Fruit fly (Drosophila melanogaster) whole organism, adult: ENCODE measurements around the gene Mur2B.

Experiments used
- CG11617 ChIP-seq: fragments of 200-800 bp; sonication (Bioruptor generic); optimal IDR thresholded peaks from 2 replicates; lab custom pipeline; 2017; ENCODE audit warnings: mild to moderate bottlenecking, missing biosample characterization, missing genetic modification reagents, missing genetic modification characterization
- CG12768 ChIP-seq: fragments of 200-800 bp; sonication (Bioruptor generic); optimal IDR thresholded peaks from 2 replicates; lab custom pipeline; 2017; ENCODE audit warnings: missing biosample characterization, missing genetic modification characterization, mild to moderate bottlenecking, moderate library complexity, missing genetic modification reagents
- CG14711 ChIP-seq: fragments of 200-800 bp; sonication (Bioruptor generic); optimal IDR thresholded peaks from 2 replicates; lab custom pipeline; 2018; ENCODE audit warnings: missing biosample characterization, mild to moderate bottlenecking, missing genetic modification characterization, moderate library complexity
- CG1620 ChIP-seq: fragments of 200-800 bp; sonication (Bioruptor generic); optimal IDR thresholded peaks from 2 replicates; lab custom pipeline; 2016; ENCODE audit warnings: missing biosample characterization, missing genetic modification characterization
- CG33017 ChIP-seq: fragments of 200-800 bp; sonication (Bioruptor generic); optimal IDR thresholded peaks from 2 replicates; lab custom pipeline; 2018; ENCODE audit warnings: missing biosample characterization, mild to moderate bottlenecking, missing genetic modification characterization, moderate library complexity
- CG5204 ChIP-seq: fragments of 200-800 bp; sonication (Bioruptor generic); optimal IDR thresholded peaks from 2 replicates; lab custom pipeline; 2016; ENCODE audit warnings: missing biosample characterization, missing genetic modification characterization
- CG7045 ChIP-seq: fragments of 200-800 bp; sonication (Bioruptor generic); optimal IDR thresholded peaks from 2 replicates; lab custom pipeline; 2017; ENCODE audit warnings: missing biosample characterization, mild to moderate bottlenecking, missing genetic modification characterization
- CG7101 ChIP-seq: fragments of 200-800 bp; sonication (Bioruptor generic); optimal IDR thresholded peaks from 2 replicates; lab custom pipeline; 2018; ENCODE audit warnings: missing biosample characterization, mild to moderate bottlenecking, missing genetic modification characterization, moderate library complexity
- Clk ChIP-seq: fragments of 200-800 bp; sonication (Bioruptor generic); optimal IDR thresholded peaks from 2 replicates; lab custom pipeline; 2017; ENCODE audit warnings: missing biosample characterization, missing genetic modification characterization
- Crg-1 ChIP-seq: fragments of 200-800 bp; sonication (Bioruptor generic); optimal IDR thresholded peaks from 2 replicates; lab custom pipeline; 2016; ENCODE audit warnings: missing biosample characterization, missing genetic modification characterization
- Hr96 ChIP-seq: fragments of 200-800 bp; sonication (Bioruptor generic); optimal IDR thresholded peaks from 2 replicates; lab custom pipeline; 2016; ENCODE audit warnings: missing biosample characterization, missing genetic modification characterization
- Mnt ChIP-seq: fragments of 200-800 bp; sonication (Bioruptor generic); optimal IDR thresholded peaks from 2 replicates; lab custom pipeline; 2016; ENCODE audit warnings: missing biosample characterization, mild to moderate bottlenecking, missing genetic modification characterization
- bab1 ChIP-seq: fragments of 200-800 bp; sonication (Bioruptor generic); optimal IDR thresholded peaks from 3 replicates; lab custom pipeline; 2019; ENCODE audit warnings: missing biosample characterization, mild to moderate bottlenecking, missing genetic modification characterization, moderate library complexity
- cic ChIP-seq: fragments of 200-800 bp; sonication (Bioruptor generic); optimal IDR thresholded peaks from 2 replicates; lab custom pipeline; 2017; ENCODE audit warnings: missing biosample characterization, mild to moderate bottlenecking, missing genetic modification characterization, moderate library complexity
- cnc ChIP-seq, 2 experiments: fragments of >200 bp; optimal IDR thresholded peaks; 2 replicates each; lab custom pipeline; 2017
- kay ChIP-seq: fragments of 200-800 bp; sonication (Bioruptor generic); peaks from one replicate; lab custom pipeline; 2016; ENCODE audit warnings: missing biosample characterization, missing genetic modification characterization, borderline replicate concordance
- ovo ChIP-seq: fragments of 200-800 bp; sonication (Bioruptor generic); optimal IDR thresholded peaks from 2 replicates; lab custom pipeline; 2016; ENCODE audit warnings: missing biosample characterization, missing genetic modification characterization
- pad ChIP-seq: fragments of 200-800 bp; sonication (Bioruptor generic); optimal IDR thresholded peaks from 3 replicates; lab custom pipeline; 2017; ENCODE audit warnings: missing biosample characterization, missing genetic modification characterization, mild to moderate bottlenecking, moderate library complexity, missing genetic modification reagents
- tj ChIP-seq: fragments of 200-800 bp; sonication (Bioruptor generic); optimal IDR thresholded peaks from 3 replicates; lab custom pipeline; 2017; ENCODE audit warnings: missing biosample characterization, mild to moderate bottlenecking, missing genetic modification characterization, moderate library complexity
- toe ChIP-seq: fragments of 200-800 bp; sonication (Bioruptor generic); optimal IDR thresholded peaks from 2 replicates; lab custom pipeline; 2016; ENCODE audit warnings: missing biosample characterization, missing genetic modification characterization

The Mur2B gene

dm6 chrX:1580328-1580727 is 88.3 kb downstream of the Mur2B start:
- no peak for TF ChIP-seq kay
- TF ChIP-seq toe (GFP tag; lab: Kevin White, UChicago): no peak
- no peak for TF ChIP-seq Mnt
- TF ChIP-seq bab1: no peak
- TF ChIP-seq ovo (GFP tag; lab: Kevin White, UChicago): no peak
- TF ChIP-seq CG14711 (tag; lab: Kevin White, UChicago): no peak
- no peak for TF ChIP-seq Clk (GFP tag; lab: Kevin White, UChicago)
- TF ChIP-seq Crg-1: no peak
- no peak for TF ChIP-seq CG7101
- TF ChIP-seq CG7045: no peak
- no peak for TF ChIP-seq CG5204
- no peak for TF ChIP-seq CG33017 (tag; lab: Kevin White, UChicago)

dm6 chrX:1578882-1579276 is 89.7 kb downstream of the Mur2B start:
- TF ChIP-seq ovo (GFP tag; lab: Kevin White, UChicago) (no peak), CG7045 (no peak), CG5204 (no peak), cic (GFP tag; lab: Kevin White, UChicago) (no peak), CG33017 (tag; lab: Kevin White, UChicago) (no peak), cnc (optimal IDR thresholded peaks at IDR 0.05; lab: Kevin White, UChicago) (no peak), Mnt (no peak), tj (GFP tag; lab: Kevin White, UChicago) (no peak), CG11617 (GFP tag; lab: Kevin White, UChicago) (no peak), toe (GFP tag; lab: Kevin White, UChicago) (no peak), Crg-1 (no peak), kay (no peak), CG12768 (GFP tag; lab: Kevin White, UChicago) (no peak), CG1620 (GFP tag; lab: Kevin White, UChicago) (no peak)

- TF ChIP-seq CG1620 (GFP tag; lab: Kevin White, UChicago) (no peak), Clk (GFP tag; lab: Kevin White, UChicago) (no peak), toe (GFP tag; lab: Kevin White, UChicago) (no peak), CG5204 (no peak), CG12768 (GFP tag; lab: Kevin White, UChicago) (no peak), bab1 (no peak), ovo (GFP tag; lab: Kevin White, UChicago) (no peak), CG11617 (GFP tag; lab: Kevin White, UChicago) (no peak), pad (GFP tag; lab: Kevin White, UChicago) (no peak), Crg-1 (no peak), cnc (optimal IDR thresholded peaks at IDR 0.05; lab: Kevin White, UChicago) (no peak), kay (no peak), CG14711 (tag; lab: Kevin White, UChicago) (no peak), cic (GFP tag; lab: Kevin White, UChicago) (no peak), Hr96 (GFP tag; lab: Kevin White, UChicago) (no peak), CG7045 (no peak)
These were observed 90.2 kb downstream of the Mur2B start for dm6 chrX:1578230-1578881.

dm6 chrX:1577120-1577519 is 91.5 kb downstream of the Mur2B start:
- TF ChIP-seq ovo (GFP tag; lab: Kevin White, UChicago): no peak

dm6 chrX:1574832-1575231 is 93.8 kb downstream of the Mur2B start, which contains the start of gene br:
TSS of gene br (plus strand) at chrX:1575132.
- no peak for TF ChIP-seq kay
- TF ChIP-seq Clk (GFP tag; lab: Kevin White, UChicago): no peak
- no peak for TF ChIP-seq ovo (GFP tag; lab: Kevin White, UChicago)
- no peak for TF ChIP-seq Crg-1
- no peak for TF ChIP-seq bab1
- TF ChIP-seq CG14711 (tag; lab: Kevin White, UChicago): no peak
- TF ChIP-seq CG7045: no peak
- TF ChIP-seq CG11617 (GFP tag; lab: Kevin White, UChicago): no peak
- no peak for TF ChIP-seq CG12768 (GFP tag; lab: Kevin White, UChicago)
- no peak for TF ChIP-seq CG1620 (GFP tag; lab: Kevin White, UChicago)
- TF ChIP-seq pad (GFP tag; lab: Kevin White, UChicago): no peak
- no peak for TF ChIP-seq CG33017 (tag; lab: Kevin White, UChicago)
- no peak for TF ChIP-seq Hr96 (GFP tag; lab: Kevin White, UChicago)
- TF ChIP-seq tj (GFP tag; lab: Kevin White, UChicago): no peak
- TF ChIP-seq CG7101: no peak
- no peak for TF ChIP-seq Mnt
- TF ChIP-seq toe (GFP tag; lab: Kevin White, UChicago): no peak
- no peak for TF ChIP-seq CG5204
- no peak for TF ChIP-seq cnc (optimal IDR thresholded peaks at IDR 0.05; lab: Kevin White, UChicago)
- no peak for TF ChIP-seq cic (GFP tag; lab: Kevin White, UChicago)

dm6 chrX:1574101-1574653 is 94.4 kb downstream of the Mur2B start:
- TF ChIP-seq ovo (GFP tag; lab: Kevin White, UChicago): no peak
- no peak for TF ChIP-seq CG14711 (tag; lab: Kevin White, UChicago)
- TF ChIP-seq Crg-1: no peak
- no peak for TF ChIP-seq pad (GFP tag; lab: Kevin White, UChicago)
- TF ChIP-seq CG33017 (tag; lab: Kevin White, UChicago): no peak
- no peak for TF ChIP-seq CG11617 (GFP tag; lab: Kevin White, UChicago)
